Fruit fly (Drosophila melanogaster) whole organism, wandering third instar larva: Measurements from ENCODE around the gene CG6839.

Experiments
- HLH106 ChIP-seq: fragments of 200-800 bp; optimal IDR thresholded peaks from 3 replicates; lab custom pipeline; 2019; ENCODE audit warnings: missing biosample characterization, mild to moderate bottlenecking, missing genetic modification characterization, moderate library complexity
- br ChIP-seq: fragments of 200-800 bp; sonication (Bioruptor generic); optimal IDR thresholded peaks from 2 replicates; lab custom pipeline; 2016; ENCODE audit warnings: missing biosample characterization, missing genetic modification characterization

DNA sequence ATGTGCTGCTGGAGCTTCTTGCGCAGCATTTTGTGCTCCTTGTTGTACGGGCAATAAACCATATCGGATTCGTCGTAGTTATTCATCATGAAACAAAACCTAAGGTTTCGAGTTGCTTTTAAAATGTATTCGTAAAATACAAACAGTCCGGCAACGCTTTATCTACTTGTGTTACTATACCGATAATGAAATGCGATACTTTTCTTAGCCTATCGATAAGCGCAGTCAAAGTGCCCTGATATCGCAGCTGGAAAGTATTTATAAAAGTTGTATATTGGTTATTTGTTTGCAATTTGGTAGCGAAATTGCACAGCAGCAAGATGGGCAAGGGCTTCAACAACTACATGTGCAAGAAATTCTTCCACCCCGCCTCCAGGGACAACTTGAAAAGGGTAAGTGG is 16.0 kb upstream of the CG6839 start, which contains the start of the genes arx and CG6843:
- TF ChIP-seq br (no peak), HLH106 (tag; lab: Kevin White, UChicago) (no peak)
